Worm (Caenorhabditis elegans) whole organism, midembryonic: ENCODE measurements around the gene C02F5.2.

Source experiments
- cog-1 ChIP-seq: sonication (generic microtip); optimal IDR thresholded peaks from 2 replicates; lab custom pipeline; 2016; ENCODE audit warnings: missing genetic modification characterization, missing compliant biosample characterization
- flt-1 ChIP-seq: fragments of 200-800 bp; sonication (Bioruptor generic); IDR thresholded peaks from 2 replicates; pipeline ENCODE4 v1.3.6; 2022; ENCODE audit warnings: missing genetic modification characterization, missing compliant biosample characterization
- ref-1 ChIP-seq: fragments of 200-800 bp; sonication (Bioruptor generic); conservative IDR thresholded peaks from 2 replicates; pipeline ENCODE4 v1.3.6; 2022; ENCODE audit warnings: missing genetic modification reagents, missing genetic modification characterization, missing compliant biosample characterization
- ztf-23 ChIP-seq: fragments of 200-800 bp; sonication (Bioruptor generic); IDR thresholded peaks from 2 replicates; pipeline ENCODE4 v1.3.6; 2022; ENCODE audit warnings: missing genetic modification reagents, missing genetic modification characterization, missing compliant biosample characterization
- ztf-29 ChIP-seq: fragments of 200-800 bp; sonication (Bioruptor generic); IDR thresholded peaks from 2 replicates; pipeline ENCODE4 v1.3.6; 2022; ENCODE audit warnings: missing genetic modification reagents, missing genetic modification characterization, missing compliant biosample characterization

- no peak for TF ChIP-seq flt-1 (GFP tag; lab: Robert Waterston, UW)
- no peak for TF ChIP-seq ztf-23
- TF ChIP-seq ref-1 (GFP tag; lab: Robert Waterston, UW) = no peak
- no peak for TF ChIP-seq cog-1 (tag; lab: Kevin White, UChicago)
- TF ChIP-seq ztf-29 = no peak
These were observed 31.9 kb downstream of the C02F5.2 start for ce11 chrIII:8281310-8281709.
